Worm (Caenorhabditis elegans) whole organism, midembryonic: ENCODE results near the gene nspb-9.

Source experiments
- T22C8.4 ChIP-seq: fragments of 200-800 bp; sonication (Bioruptor generic); IDR thresholded peaks from 2 replicates; pipeline ENCODE4 v1.3.6; 2022; ENCODE audit warnings: missing genetic modification characterization, missing compliant biosample characterization
- cog-1 ChIP-seq: sonication (generic microtip); optimal IDR thresholded peaks from 2 replicates; lab custom pipeline; 2016; ENCODE audit warnings: missing genetic modification characterization, missing compliant biosample characterization
- flt-1 ChIP-seq: fragments of 200-800 bp; sonication (Bioruptor generic); IDR thresholded peaks from 2 replicates; pipeline ENCODE4 v1.3.6; 2022; ENCODE audit warnings: missing genetic modification characterization, missing compliant biosample characterization
- klf-2 ChIP-seq: fragments of 200-800 bp; sonication (Bioruptor generic); conservative IDR thresholded peaks from 2 replicates; pipeline ENCODE4 v1.3.6; 2022; ENCODE audit warnings: missing genetic modification reagents, missing genetic modification characterization, missing compliant biosample characterization
- ztf-29 ChIP-seq: fragments of 200-800 bp; sonication (Bioruptor generic); IDR thresholded peaks from 2 replicates; pipeline ENCODE4 v1.3.6; 2022; ENCODE audit warnings: missing genetic modification reagents, missing genetic modification characterization, missing compliant biosample characterization

DNA sequence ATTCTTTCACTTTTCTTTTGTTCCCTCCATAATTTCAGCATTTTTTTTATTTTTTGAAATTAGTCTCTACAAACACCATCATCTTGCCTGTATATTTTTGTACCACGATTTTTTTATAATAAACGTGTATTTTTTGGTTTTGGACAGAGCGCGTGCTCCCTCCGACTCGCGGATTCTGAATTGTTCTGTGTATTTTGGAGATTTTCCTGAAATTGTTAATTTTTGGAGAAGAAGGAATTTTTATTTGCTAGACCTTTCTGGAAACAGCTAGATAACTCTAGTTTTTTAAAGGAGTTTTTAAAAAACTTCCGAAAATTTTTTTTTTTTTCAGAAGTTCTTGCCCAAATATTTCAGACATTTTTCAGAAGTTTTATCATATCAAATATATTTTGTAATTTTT is 4.2 kb upstream of the nspb-9 start, which contains the start of gene C01G12.13:
- TF ChIP-seq T22C8.4 (GFP tag; lab: Robert Waterston, UW), result no peak
- TF ChIP-seq flt-1, result no peak
- TF ChIP-seq klf-2 (GFP tag; lab: Robert Waterston, UW), result no peak
- no peak for TF ChIP-seq ztf-29 (GFP tag; lab: Robert Waterston, UW)
- TF ChIP-seq cog-1 (tag; lab: Kevin White, UChicago), result no peak
